Worm (Caenorhabditis elegans) whole organism, L4 larva: ENCODE measurements around the gene F43G6.7.

Experiments
- F10B5.3 ChIP-seq: sonication (generic microtip); optimal IDR thresholded peaks from 2 replicates; lab custom pipeline; 2016; ENCODE audit warnings: mild to moderate bottlenecking, missing genetic modification characterization, missing compliant biosample characterization
- F26F4.8 ChIP-seq: fragments of 200-800 bp; sonication (Bioruptor generic); conservative IDR thresholded peaks from 2 replicates; pipeline ENCODE4 v1.3.6; 2022; ENCODE audit warnings: missing genetic modification characterization, missing compliant biosample characterization
- F49E8.2 ChIP-seq: sonication (generic microtip); optimal IDR thresholded peaks from 2 replicates; lab custom pipeline; 2016; ENCODE audit warnings: missing compliant biosample characterization, mild to moderate bottlenecking, missing genetic modification characterization, borderline replicate concordance
- Y5F2A.4 ChIP-seq: fragments of 200-800 bp; sonication (Bioruptor generic); optimal IDR thresholded peaks from 2 replicates; lab custom pipeline; 2018; ENCODE audit warnings: mild to moderate bottlenecking, missing genetic modification characterization, missing compliant biosample characterization
- Y75B8A.6 ChIP-seq: fragments of 200-800 bp; sonication (Bioruptor generic); IDR thresholded peaks from 2 replicates; pipeline ENCODE4 v1.3.6; 2022; ENCODE audit warnings: missing genetic modification reagents, missing genetic modification characterization, missing compliant biosample characterization
- aly-2 ChIP-seq: sonication (generic microtip); optimal IDR thresholded peaks from 2 replicates; lab custom pipeline; 2018; ENCODE audit warnings: missing biosample characterization, missing genetic modification characterization
- ama-1 ChIP-seq: fragments of 150-350 bp; optimal IDR thresholded peaks from 2 replicates; lab custom pipeline; 2014; ENCODE audit warnings: inconsistent platforms, mixed read lengths
- arid-1 ChIP-seq: fragments of 200-800 bp; sonication (Bioruptor generic); conservative IDR thresholded peaks from 2 replicates; pipeline ENCODE4 v1.3.6; 2022; ENCODE audit warnings: missing genetic modification reagents, missing genetic modification characterization, missing compliant biosample characterization
- ceh-32 ChIP-seq: sonication (generic microtip); optimal IDR thresholded peaks from 2 replicates; lab custom pipeline; 2016; ENCODE audit warnings: mild to moderate bottlenecking, missing genetic modification characterization, missing compliant biosample characterization; ENCODE audit not compliant: poor library complexity
- ceh-62 ChIP-seq: sonication (generic microtip); optimal IDR thresholded peaks from 2 replicates; lab custom pipeline; 2017; ENCODE audit warnings: missing biosample characterization, missing genetic modification characterization
- cey-2 ChIP-seq: sonication (generic microtip); optimal IDR thresholded peaks from 3 replicates; lab custom pipeline; 2017; ENCODE audit warnings: missing genetic modification characterization, mild to moderate bottlenecking, missing compliant biosample characterization, antibody characterized with exemption, borderline replicate concordance; ENCODE audit not compliant: insufficient read depth
- ctbp-1 ChIP-seq: fragments of 200-800 bp; sonication (Bioruptor generic); IDR thresholded peaks from 2 replicates; pipeline ENCODE4 v1.3.6; 2022; ENCODE audit warnings: missing genetic modification reagents, missing genetic modification characterization, missing compliant biosample characterization
- daf-16 ChIP-seq, 3 experiments: sonication (generic microtip); optimal IDR thresholded peaks; 2 replicates each; lab custom pipeline; 2016 to 2017; ENCODE audit warnings: missing genetic modification characterization in 3 of 3, missing genetic modification reagents in 3 of 3, mild to moderate bottlenecking in 2 of 3, missing compliant biosample characterization in 2 of 3, missing biosample characterization in 1 of 3, moderate library complexity in 1 of 3
- dmd-6 ChIP-seq: fragments of 200-800 bp; sonication (Bioruptor generic); IDR thresholded peaks from 2 replicates; pipeline ENCODE4 v1.3.6; 2022; ENCODE audit warnings: missing genetic modification reagents, missing genetic modification characterization, missing compliant biosample characterization
- dve-1 ChIP-seq: sonication (generic microtip); optimal IDR thresholded peaks from 2 replicates; lab custom pipeline; 2017; ENCODE audit warnings: antibody characterized with exemption, mild to moderate bottlenecking, missing genetic modification characterization, missing compliant biosample characterization; ENCODE audit not compliant: insufficient read depth
- egl-43 ChIP-seq: fragments of 200-800 bp; sonication (Bioruptor generic); IDR thresholded peaks from 2 replicates; pipeline ENCODE4 v1.3.6; 2022; ENCODE audit warnings: missing genetic modification reagents, missing genetic modification characterization, missing compliant biosample characterization
- gei-8 ChIP-seq: fragments of 200-800 bp; sonication (Bioruptor generic); optimal IDR thresholded peaks from 2 replicates; lab custom pipeline; 2018; ENCODE audit warnings: mild to moderate bottlenecking, missing genetic modification characterization, missing compliant biosample characterization
- hlh-11 ChIP-seq: fragments of 200-800 bp; sonication (Bioruptor generic); optimal IDR thresholded peaks from 2 replicates; lab custom pipeline; 2018; ENCODE audit warnings: mild to moderate bottlenecking, missing genetic modification characterization, missing compliant biosample characterization
- hmg-1.1 ChIP-seq: fragments of 200-800 bp; sonication (Bioruptor generic); IDR thresholded peaks from 2 replicates; pipeline ENCODE4 v1.3.6; 2022; ENCODE audit warnings: missing genetic modification reagents, missing genetic modification characterization, missing compliant biosample characterization
- lin-1 ChIP-seq: fragments of 200-800 bp; sonication (Bioruptor generic); IDR thresholded peaks from 2 replicates; pipeline ENCODE4 v1.3.6; 2022; ENCODE audit warnings: missing genetic modification reagents, missing genetic modification characterization, missing compliant biosample characterization
- lin-13 ChIP-seq: fragments of 150-350 bp; optimal IDR thresholded peaks from 2 replicates; lab custom pipeline; 2014; ENCODE audit warnings: missing biosample characterization, missing genetic modification reagents, missing genetic modification characterization
- lin-15B ChIP-seq: fragments of 150-350 bp; sonication (generic microtip); optimal IDR thresholded peaks from 3 replicates; lab custom pipeline; 2014; ENCODE audit warnings: missing biosample characterization, missing genetic modification characterization
- lin-38 ChIP-seq: fragments of 200-800 bp; sonication (Bioruptor generic); IDR thresholded peaks from 2 replicates; pipeline ENCODE4 v1.3.6; 2022; ENCODE audit warnings: missing genetic modification reagents, missing genetic modification characterization, missing compliant biosample characterization
- lsy-2 ChIP-seq, 2 experiments: fragments of 150-350 bp in 1 of 2; sonication (generic microtip) in 1 of 2; optimal IDR thresholded peaks; 2 replicates each; lab custom pipeline; 2014 to 2017; ENCODE audit warnings: missing biosample characterization in 2 of 2, missing genetic modification characterization in 2 of 2
- madf-5 ChIP-seq, 2 experiments: fragments of 200-800 bp; sonication (Bioruptor generic); IDR thresholded peaks; 2 replicates each; pipeline ENCODE4 v1.3.6; 2022; ENCODE audit warnings: missing compliant biosample characterization in 2 of 2, missing genetic modification characterization in 2 of 2
- mdt-29 ChIP-seq: fragments of 200-800 bp; sonication (Bioruptor generic); IDR thresholded peaks from 2 replicates; pipeline ENCODE4 v1.3.6; 2022; ENCODE audit warnings: missing genetic modification reagents, missing genetic modification characterization, missing compliant biosample characterization
- mes-2 ChIP-seq: sonication (generic microtip); optimal IDR thresholded peaks from 2 replicates; lab custom pipeline; 2016; ENCODE audit warnings: missing genotype, mild to moderate bottlenecking, missing genetic modification characterization, missing compliant biosample characterization; ENCODE audit not compliant: poor library complexity, severe bottlenecking
- mxl-2 ChIP-seq: fragments of 200-800 bp; sonication (Bioruptor generic); conservative IDR thresholded peaks from 2 replicates; pipeline ENCODE4 v1.3.6; 2022; ENCODE audit warnings: missing genetic modification reagents, missing genetic modification characterization, missing compliant biosample characterization
- nhr-111 ChIP-seq: fragments of 200-800 bp; sonication (Bioruptor generic); optimal IDR thresholded peaks from 2 replicates; lab custom pipeline; 2018; ENCODE audit warnings: mild to moderate bottlenecking, missing genetic modification characterization, missing compliant biosample characterization
- nhr-237 ChIP-seq: sonication (generic microtip); optimal IDR thresholded peaks from 2 replicates; lab custom pipeline; 2017; ENCODE audit warnings: missing biosample characterization, missing genetic modification characterization
- nhr-25 ChIP-seq: sonication (generic microtip); optimal IDR thresholded peaks from 2 replicates; lab custom pipeline; 2017; ENCODE audit warnings: missing genetic modification characterization, mild to moderate bottlenecking, missing compliant biosample characterization, antibody characterized with exemption, moderate library complexity, borderline replicate concordance; ENCODE audit not compliant: insufficient read depth
- nhr-28 ChIP-seq: fragments of 150-350 bp; optimal IDR thresholded peaks from 2 replicates; lab custom pipeline; 2014; ENCODE audit warnings: missing biosample characterization, missing genetic modification characterization
- nhr-42 ChIP-seq: fragments of 200-800 bp; sonication (Bioruptor generic); IDR thresholded peaks from 2 replicates; pipeline ENCODE4 v1.3.6; 2022; ENCODE audit warnings: missing genetic modification characterization, missing compliant biosample characterization
- pha-4 ChIP-seq, 2 experiments: fragments of 150-350 bp in 1 of 2; fragments of 200-800 bp in 1 of 2; sonication (Bioruptor generic) in 1 of 2; IDR thresholded peaks in 1 of 2; optimal IDR thresholded peaks in 1 of 2; 2 replicates each; pipeline versions ENCODE4 v1.3.6 to Lab custom; 2014 to 2022; ENCODE audit warnings: missing genetic modification characterization in 2 of 2, missing genetic modification reagents in 2 of 2, missing biosample characterization in 1 of 2, missing compliant biosample characterization in 1 of 2
- php-3 ChIP-seq: fragments of 200-800 bp; sonication (Bioruptor generic); IDR thresholded peaks from 2 replicates; pipeline ENCODE4 v1.3.6; 2022; ENCODE audit warnings: missing genetic modification reagents, missing genetic modification characterization, missing compliant biosample characterization
- saeg-2 ChIP-seq: fragments of 200-800 bp; sonication (Bioruptor generic); IDR thresholded peaks from 2 replicates; pipeline ENCODE4 v1.3.6; 2022; ENCODE audit warnings: missing genetic modification reagents, missing genetic modification characterization, missing compliant biosample characterization
- skn-1 ChIP-seq: fragments of 150-350 bp; optimal IDR thresholded peaks from 2 replicates; lab custom pipeline; 2014; ENCODE audit warnings: missing biosample characterization, missing genetic modification characterization
- snpc-1.2 ChIP-seq: fragments of 200-800 bp; sonication (Bioruptor generic); IDR thresholded peaks from 2 replicates; pipeline ENCODE4 v1.3.6; 2022; ENCODE audit warnings: missing genetic modification reagents, missing genetic modification characterization, missing compliant biosample characterization
- spr-1 ChIP-seq: sonication (generic microtip); optimal IDR thresholded peaks from 2 replicates; lab custom pipeline; 2016; ENCODE audit warnings: mild to moderate bottlenecking, missing genetic modification characterization, missing compliant biosample characterization
- tag-97 ChIP-seq: fragments of 200-800 bp; sonication (Bioruptor generic); IDR thresholded peaks from 2 replicates; pipeline ENCODE4 v1.3.6; 2022; ENCODE audit warnings: missing genetic modification characterization, missing compliant biosample characterization
- tra-1 ChIP-seq: fragments of 200-800 bp; sonication (Bioruptor generic); IDR thresholded peaks from 2 replicates; pipeline ENCODE4 v1.3.6; 2022; ENCODE audit warnings: missing genetic modification reagents, missing genetic modification characterization, missing compliant biosample characterization
- unc-130 ChIP-seq: sonication (generic microtip); optimal IDR thresholded peaks from 2 replicates; lab custom pipeline; 2016; ENCODE audit warnings: missing genetic modification reagents, missing genetic modification characterization, missing compliant biosample characterization
- zfp-3 ChIP-seq: fragments of 200-800 bp; sonication (Bioruptor generic); conservative IDR thresholded peaks from 2 replicates; pipeline ENCODE4 v1.3.6; 2022; ENCODE audit warnings: missing genetic modification reagents, missing genetic modification characterization, missing compliant biosample characterization
- ztf-11 ChIP-seq: fragments of 150-350 bp; optimal IDR thresholded peaks from 2 replicates; lab custom pipeline; 2014; ENCODE audit warnings: missing biosample characterization, missing genetic modification characterization
- ztf-7 ChIP-seq: fragments of 150-350 bp; optimal IDR thresholded peaks from 2 replicates; lab custom pipeline; 2014; ENCODE audit warnings: missing biosample characterization, missing genetic modification characterization

Gene F43G6.7

ce11 chrII:11810436-11810835 is at the start of gene F43G6.7:
Gene F43G6.7 (plus strand): TSS chrII:11810790.
- TF ChIP-seq snpc-1.2 (GFP tag; lab: Robert Waterston, UW): no peak
- no peak for TF ChIP-seq lin-13 (GFP tag; lab: Kevin White, UChicago)
- no peak for TF ChIP-seq F26F4.8 (GFP tag; lab: Robert Waterston, UW)
- no peak for TF ChIP-seq unc-130
- no peak for TF ChIP-seq F10B5.3 (tag; lab: Kevin White, UChicago)
- TF ChIP-seq ceh-62: no peak
- TF ChIP-seq nhr-25: no peak
- no peak for TF ChIP-seq mes-2 (tag; lab: Kevin White, UChicago)
- no peak for TF ChIP-seq pha-4 (GFP tag; IDR thresholded peaks at IDR 0.05; lab: Robert Waterston, UW)
- no peak for TF ChIP-seq pha-4 (tag; optimal IDR thresholded peaks at IDR 0.05; lab: Kevin White, UChicago)
- no peak for TF ChIP-seq mxl-2 (GFP tag; lab: Robert Waterston, UW)

ce11 chrII:11761806-11762512 is 48.6 kb upstream of the F43G6.7 start:
- no peak for TF ChIP-seq ztf-11 (tag; lab: Kevin White, UChicago)
- TF ChIP-seq spr-1: no peak
- TF ChIP-seq tag-97 (GFP tag; lab: Robert Waterston, UW): no peak
- no peak for TF ChIP-seq madf-5 (GFP tag; IDR thresholded peaks at IDR 0.05; lab: Robert Waterston, UW)
- peak; percentile 73 for TF ChIP-seq hmg-1.1
- TF ChIP-seq php-3 (GFP tag; lab: Robert Waterston, UW): peak; percentile 71
- TF ChIP-seq zfp-3 (GFP tag; lab: Robert Waterston, UW): peak; percentile 97; the same call in 1 of the 2 replicates
- TF ChIP-seq lsy-2 (tag; optimal IDR thresholded peaks at IDR 0.05; lab: Kevin White, UChicago): peak in 1 of 2 experiments; percentile 86
- peak; percentile 94 for TF ChIP-seq ctbp-1
- TF ChIP-seq pha-4 (GFP tag; IDR thresholded peaks at IDR 0.05; lab: Robert Waterston, UW): peak; percentile 76; the same call in 1 of the 2 replicates
- TF ChIP-seq pha-4 (tag; optimal IDR thresholded peaks at IDR 0.05; lab: Kevin White, UChicago): peak; percentile 35
- TF ChIP-seq nhr-42: no peak; the same call in 1 of the 2 replicates
- peak; percentile 68 for TF ChIP-seq arid-1 (GFP tag; lab: Robert Waterston, UW)
- 0 out of 2 replicates have a peak, but pooled peaks have one; percentile 25 for TF ChIP-seq tra-1 (GFP tag; lab: Robert Waterston, UW)
- peak; percentile 61 for TF ChIP-seq dve-1 (tag; lab: Kevin White, UChicago)
- TF ChIP-seq mdt-29: peak; percentile 63; the same call in 1 of the 2 replicates
- TF ChIP-seq dmd-6 (GFP tag; lab: Robert Waterston, UW): peak; percentile 49; the same call in 1 of the 2 replicates
- no peak for TF ChIP-seq nhr-111
- TF ChIP-seq nhr-237 (tag; lab: Kevin White, UChicago): no peak
- TF ChIP-seq lin-15B (tag; lab: Kevin White, UChicago): no peak
- TF ChIP-seq Y5F2A.4 (GFP tag; lab: Kevin White, UChicago): no peak
- 0 out of 2 replicates have a peak, but pooled peaks have one; percentile 25 for TF ChIP-seq saeg-2 (GFP tag; lab: Robert Waterston, UW)
- no peak for TF ChIP-seq F49E8.2
- TF ChIP-seq ama-1 (lab: Kevin White, UChicago): peak; percentile 49
- peak; percentile 69 for TF ChIP-seq lin-38 (GFP tag; lab: Robert Waterston, UW)
- TF ChIP-seq egl-43 (GFP tag; lab: Robert Waterston, UW): no peak
- no peak for TF ChIP-seq nhr-28 (tag; lab: Kevin White, UChicago)
- TF ChIP-seq Y75B8A.6: peak; percentile 87
- no peak for TF ChIP-seq daf-16 (GFP tag; optimal IDR thresholded peaks at IDR 0.05; lab: Kevin White, UChicago)
- peak; percentile 38 for TF ChIP-seq daf-16 (tag; optimal IDR thresholded peaks at IDR 0.05; lab: Kevin White, UChicago)
- TF ChIP-seq lin-1: peak; percentile 43; the same call in 1 of the 2 replicates
- peak; percentile 39 for TF ChIP-seq hlh-11 (tag; lab: Kevin White, UChicago)
- TF ChIP-seq skn-1 (tag; lab: Kevin White, UChicago): no peak
- TF ChIP-seq cey-2 (tag; lab: Kevin White, UChicago): no peak
- no peak for TF ChIP-seq aly-2 (tag; lab: Kevin White, UChicago)
- peak; percentile 57 for TF ChIP-seq ceh-32 (tag; lab: Kevin White, UChicago)
- TF ChIP-seq ztf-7: peak; percentile 24
- no peak for TF ChIP-seq gei-8 (GFP tag; lab: Kevin White, UChicago)
- peak; percentile 68; the same call in 1 of the 2 replicates for TF ChIP-seq snpc-1.2 (GFP tag; lab: Robert Waterston, UW)
